Worm (Caenorhabditis elegans): Measurements from ENCODE around the gene Y82E9BL.12.
"Not testable (repeated sequence)": the region's sequence is repeated elsewhere in the genome, so short reads cannot be mapped to it uniquely, and the experiment has no call there.

Y82E9BL.12 gene

ce11 chrIII:1308887-1309286 lies at the start of gene Y82E9BL.12:
Y82E9BL.12 (plus strand) TSS chrIII:1309187.
- no peak for TF ChIP-seq flt-1 (GFP tag; IDR thresholded peaks at IDR 0.05)
- no peak for TF ChIP-seq tab-1 (GFP tag; IDR thresholded peaks at IDR 0.05)

ce11 chrIII:1263692-1264091 lies 45.3 kb upstream of the Y82E9BL.12 start, which contains the start of gene srz-9:
srz-9 (plus strand) TSS chrIII:1263992.
- not testable (repeated sequence) for TF ChIP-seq ztf-23 (GFP tag; IDR thresholded peaks at IDR 0.05); med-1 (GFP tag; optimal IDR thresholded peaks at IDR 0.05; ENCODE audit: insufficient read depth); klf-2 (GFP tag; conservative IDR thresholded peaks at IDR 0.05)

- TF ChIP-seq med-1 (GFP tag; optimal IDR thresholded peaks at IDR 0.05; ENCODE audit: insufficient read depth); T22C8.4 (GFP tag; IDR thresholded peaks at IDR 0.05); tab-1 (GFP tag; IDR thresholded peaks at IDR 0.05): not testable (repeated sequence)
These were observed 42.2 kb upstream of the Y82E9BL.12 start, which contains the start of gene fbxa-151 for ce11 chrIII:1266799-1267198. fbxa-151 (minus strand) TSS chrIII:1266899.

- TF ChIP-seq ztf-23 (GFP tag; IDR thresholded peaks at IDR 0.05) (no peak), med-1 (GFP tag; optimal IDR thresholded peaks at IDR 0.05; ENCODE audit: insufficient read depth) (no peak), flt-1 (GFP tag; IDR thresholded peaks at IDR 0.05) (no peak), klf-2 (GFP tag; conservative IDR thresholded peaks at IDR 0.05) (no peak), ztf-29 (GFP tag; IDR thresholded peaks at IDR 0.05) (no peak), tab-1 (GFP tag; IDR thresholded peaks at IDR 0.05) (no peak), cog-1 (tag; optimal IDR thresholded peaks at IDR 0.05) (no peak), T22C8.4 (GFP tag; IDR thresholded peaks at IDR 0.05) (no peak), ref-1 (GFP tag; conservative IDR thresholded peaks at IDR 0.05) (no peak)
These were observed 39.8 kb upstream of the Y82E9BL.12 start, which contains the start of gene fbxa-32 for ce11 chrIII:1269156-1269555. fbxa-32 (minus strand) TSS chrIII:1269256.

- TF ChIP-seq cog-1 (tag; optimal IDR thresholded peaks at IDR 0.05) (no peak), ref-1 (GFP tag; conservative IDR thresholded peaks at IDR 0.05) (no peak), flt-1 (GFP tag; IDR thresholded peaks at IDR 0.05) (no peak), T22C8.4 (GFP tag; IDR thresholded peaks at IDR 0.05) (no peak), tab-1 (GFP tag; IDR thresholded peaks at IDR 0.05) (no peak), med-1 (GFP tag; optimal IDR thresholded peaks at IDR 0.05; ENCODE audit: insufficient read depth) (no peak), ztf-23 (GFP tag; IDR thresholded peaks at IDR 0.05) (no peak), klf-2 (GFP tag; conservative IDR thresholded peaks at IDR 0.05) (no peak), ztf-29 (GFP tag; IDR thresholded peaks at IDR 0.05) (no peak)
These were observed 37.5 kb upstream of the Y82E9BL.12 start, which contains the start of gene fbxa-31 for ce11 chrIII:1271378-1271926. fbxa-31 (minus strand) TSS chrIII:1271428.

ce11 chrIII:1273655-1274328 lies 35.2 kb upstream of the Y82E9BL.12 start, which contains the start of gene fbxa-29:
fbxa-29 (minus strand) TSS chrIII:1273705.
- TF ChIP-seq ztf-23 (GFP tag; IDR thresholded peaks at IDR 0.05) (no peak), flt-1 (GFP tag; IDR thresholded peaks at IDR 0.05) (no peak), cog-1 (tag; optimal IDR thresholded peaks at IDR 0.05) (no peak), med-1 (GFP tag; optimal IDR thresholded peaks at IDR 0.05; ENCODE audit: insufficient read depth) (no peak), tab-1 (GFP tag; IDR thresholded peaks at IDR 0.05) (no peak), klf-2 (GFP tag; conservative IDR thresholded peaks at IDR 0.05) (no peak), T22C8.4 (GFP tag; IDR thresholded peaks at IDR 0.05) (no peak), ref-1 (GFP tag; conservative IDR thresholded peaks at IDR 0.05) (no peak), ztf-29 (GFP tag; IDR thresholded peaks at IDR 0.05) (no peak)

ce11 chrIII:1275513-1275912 lies 33.5 kb upstream of the Y82E9BL.12 start, which contains the start of gene fbxa-30:
fbxa-30 (minus strand) TSS chrIII:1275613.
- TF ChIP-seq ref-1 (GFP tag; conservative IDR thresholded peaks at IDR 0.05) (no peak), klf-2 (GFP tag; conservative IDR thresholded peaks at IDR 0.05) (no peak), ztf-23 (GFP tag; IDR thresholded peaks at IDR 0.05) (no peak), tab-1 (GFP tag; IDR thresholded peaks at IDR 0.05) (no peak), med-1 (GFP tag; optimal IDR thresholded peaks at IDR 0.05; ENCODE audit: insufficient read depth) (no peak), flt-1 (GFP tag; IDR thresholded peaks at IDR 0.05) (no peak), T22C8.4 (GFP tag; IDR thresholded peaks at IDR 0.05) (no peak), ztf-29 (GFP tag; IDR thresholded peaks at IDR 0.05) (no peak), cog-1 (tag; optimal IDR thresholded peaks at IDR 0.05) (no peak)

ce11 chrIII:1279197-1279596 lies 29.8 kb upstream of the Y82E9BL.12 start:
- TF ChIP-seq ztf-23 (GFP tag; IDR thresholded peaks at IDR 0.05) (no peak), tab-1 (GFP tag; IDR thresholded peaks at IDR 0.05) (no peak), med-1 (GFP tag; optimal IDR thresholded peaks at IDR 0.05; ENCODE audit: insufficient read depth) (no peak), ztf-29 (GFP tag; IDR thresholded peaks at IDR 0.05) (no peak), flt-1 (GFP tag; IDR thresholded peaks at IDR 0.05) (no peak), klf-2 (GFP tag; conservative IDR thresholded peaks at IDR 0.05) (no peak), cog-1 (tag; optimal IDR thresholded peaks at IDR 0.05) (no peak), ref-1 (GFP tag; conservative IDR thresholded peaks at IDR 0.05) (no peak), T22C8.4 (GFP tag; IDR thresholded peaks at IDR 0.05) (no peak)

ce11 chrIII:1284584-1285046 lies 24.4 kb upstream of the Y82E9BL.12 start, which contains the start of gene fbxa-37:
fbxa-37 (plus strand) TSS chrIII:1284996.
- no peak for TF ChIP-seq ref-1 (GFP tag; conservative IDR thresholded peaks at IDR 0.05)

- TF ChIP-seq ztf-29 (GFP tag; IDR thresholded peaks at IDR 0.05) (no peak), med-1 (GFP tag; optimal IDR thresholded peaks at IDR 0.05; ENCODE audit: insufficient read depth) (no peak), ref-1 (GFP tag; conservative IDR thresholded peaks at IDR 0.05) (no peak), klf-2 (GFP tag; conservative IDR thresholded peaks at IDR 0.05) (no peak), ztf-23 (GFP tag; IDR thresholded peaks at IDR 0.05) (no peak), tab-1 (GFP tag; IDR thresholded peaks at IDR 0.05) (no peak), T22C8.4 (GFP tag; IDR thresholded peaks at IDR 0.05) (no peak), flt-1 (GFP tag; IDR thresholded peaks at IDR 0.05) (no peak), cog-1 (tag; optimal IDR thresholded peaks at IDR 0.05) (no peak)
These were observed 20.4 kb upstream of the Y82E9BL.12 start, which contains the start of gene fbxa-50 for ce11 chrIII:1288473-1289056. fbxa-50 (minus strand) TSS chrIII:1288523.

All from whole organism, midembryonic.